Fruit fly (Drosophila melanogaster) whole organism, pupa: ENCODE results near the gene Klp61F.

ENCODE experiments used
- CG12605 ChIP-seq: fragments of 200-800 bp; sonication (Bioruptor generic); IDR thresholded peaks from 2 replicates; pipeline ENCODE4 v1.3.6; 2022; ENCODE audit warnings: missing biosample characterization, missing genetic modification characterization
- CG13204 ChIP-seq: fragments of 200-800 bp; sonication (Bioruptor generic); optimal IDR thresholded peaks from 2 replicates; lab custom pipeline; 2018; ENCODE audit warnings: missing biosample characterization, mild to moderate bottlenecking, missing genetic modification characterization, moderate library complexity
- CG14655 ChIP-seq: fragments of 200-800 bp; sonication (Bioruptor generic); optimal IDR thresholded peaks from 3 replicates; lab custom pipeline; 2017; ENCODE audit warnings: mild to moderate bottlenecking, missing biosample characterization, missing genetic modification reagents, missing genetic modification characterization
- CG15710 ChIP-seq: fragments of 200-800 bp; sonication (Bioruptor generic); optimal IDR thresholded peaks from 2 replicates; lab custom pipeline; 2018; ENCODE audit warnings: missing biosample characterization, mild to moderate bottlenecking, missing genetic modification characterization, moderate library complexity
- CG34367 ChIP-seq: fragments of 200-800 bp; sonication (Bioruptor generic); optimal IDR thresholded peaks from 2 replicates; lab custom pipeline; 2018; ENCODE audit warnings: missing biosample characterization, mild to moderate bottlenecking, missing genetic modification characterization
- CG8159 ChIP-seq: fragments of 200-800 bp; sonication (Bioruptor generic); optimal IDR thresholded peaks from 3 replicates; lab custom pipeline; 2018; ENCODE audit warnings: missing biosample characterization, mild to moderate bottlenecking, missing genetic modification characterization, moderate library complexity
- CG8301 ChIP-seq: fragments of 200-800 bp; sonication (Bioruptor generic); optimal IDR thresholded peaks from 2 replicates; lab custom pipeline; 2018; ENCODE audit warnings: missing biosample characterization, mild to moderate bottlenecking, missing genetic modification characterization
- CG9948 ChIP-seq: fragments of 200-800 bp; sonication (Bioruptor generic); optimal IDR thresholded peaks from 2 replicates; lab custom pipeline; 2018; ENCODE audit warnings: missing biosample characterization, mild to moderate bottlenecking, missing genetic modification characterization, moderate library complexity
- Pif1A ChIP-seq: fragments of 200-800 bp; sonication (Bioruptor generic); optimal IDR thresholded peaks from 3 replicates; lab custom pipeline; 2016; ENCODE audit warnings: missing biosample characterization, missing genetic modification characterization
- gl ChIP-seq: fragments of 200-800 bp; sonication (Bioruptor generic); optimal IDR thresholded peaks from 2 replicates; lab custom pipeline; 2018; ENCODE audit warnings: missing biosample characterization, mild to moderate bottlenecking, missing genetic modification characterization

DNA sequence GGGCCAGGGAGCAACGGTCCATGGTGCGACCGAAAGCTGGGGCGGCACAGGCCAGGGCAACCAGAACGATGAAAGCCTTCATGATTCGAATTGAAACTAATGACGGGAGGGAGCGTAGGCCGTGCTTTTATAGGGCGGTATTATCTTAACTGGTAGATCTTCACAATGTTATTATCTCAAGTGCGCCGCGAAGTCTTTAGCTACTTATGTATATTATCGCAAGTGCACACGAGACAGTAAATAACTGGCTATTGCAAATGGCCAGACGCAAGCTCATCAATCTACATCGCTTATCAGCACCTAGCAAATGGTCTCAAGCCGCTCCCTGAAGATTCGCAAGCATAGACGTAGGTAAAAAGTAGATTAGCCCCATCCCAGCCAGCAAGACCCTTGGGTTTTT lies 34.6 kb downstream of the Klp61F start, which contains the start of gene LysD:
- TF ChIP-seq CG9948 (tag; lab: Kevin White, UChicago) (no peak), Pif1A (GFP tag; lab: Kevin White, UChicago) (no peak), CG8159 (tag; lab: Kevin White, UChicago) (no peak), CG8301 (tag; lab: Kevin White, UChicago) (no peak), CG14655 (GFP tag; lab: Kevin White, UChicago) (no peak), CG15710 (no peak), CG34367 (tag; lab: Kevin White, UChicago) (no peak), gl (tag; lab: Kevin White, UChicago) (no peak), CG13204 (GFP tag; lab: Kevin White, UChicago) (no peak), CG12605 (GFP tag; lab: Robert Waterston, UW) (no peak)
